Fruit fly (Drosophila melanogaster): ENCODE measurements around the gene CG16790.

CG16790 gene

dm6 chr3R:9577382-9578137 lies 7.5 kb upstream of the CG16790 start, which contains the start of the genes Kap-alpha3 and Son (continued):
- TF ChIP-seq CG3032 (tag; optimal IDR thresholded peaks at IDR 0.05) (peak; percentile 78), CG10631 (GFP tag; optimal IDR thresholded peaks at IDR 0.05) (peak; percentile 85), Eip75B (GFP tag; optimal IDR thresholded peaks at IDR 0.05) (peak; percentile 90), CG11902 (GFP tag; optimal IDR thresholded peaks at IDR 0.05) (peak; percentile 74), CG6163 (GFP tag; IDR thresholded peaks at IDR 0.05) (peak; percentile 85), dsx (GFP tag; optimal IDR thresholded peaks at IDR 0.05; ENCODE audit: poor library complexity, severe bottlenecking) (peak; percentile 65), Sox14 (GFP tag; optimal IDR thresholded peaks at IDR 0.05) (peak; percentile 88), dac (GFP tag; optimal IDR thresholded peaks at IDR 0.05) (peak; percentile 63), Met (GFP tag; optimal IDR thresholded peaks at IDR 0.05) (peak; percentile 89), CG7368 (GFP tag; optimal IDR thresholded peaks at IDR 0.05) (peak; percentile 81), CG6792 (GFP tag; optimal IDR thresholded peaks at IDR 0.05) (peak; percentile 79), fd85E (GFP tag; optimal IDR thresholded peaks at IDR 0.05) (peak; percentile 81), Gug (GFP tag; IDR thresholded peaks at IDR 0.05) (peak; percentile 57), OdsH (GFP tag; optimal IDR thresholded peaks at IDR 0.05) (peak; percentile 87), pdm3 (GFP tag; optimal IDR thresholded peaks at IDR 0.05) (peak; percentile 88), CG16779 (tag; optimal IDR thresholded peaks at IDR 0.05) (peak; percentile 78), Eip78C (GFP tag) (peak; percentile 94), CG11762 (GFP tag; optimal IDR thresholded peaks at IDR 0.05; ENCODE audit: insufficient read depth) (peak; percentile 70)

DNA sequence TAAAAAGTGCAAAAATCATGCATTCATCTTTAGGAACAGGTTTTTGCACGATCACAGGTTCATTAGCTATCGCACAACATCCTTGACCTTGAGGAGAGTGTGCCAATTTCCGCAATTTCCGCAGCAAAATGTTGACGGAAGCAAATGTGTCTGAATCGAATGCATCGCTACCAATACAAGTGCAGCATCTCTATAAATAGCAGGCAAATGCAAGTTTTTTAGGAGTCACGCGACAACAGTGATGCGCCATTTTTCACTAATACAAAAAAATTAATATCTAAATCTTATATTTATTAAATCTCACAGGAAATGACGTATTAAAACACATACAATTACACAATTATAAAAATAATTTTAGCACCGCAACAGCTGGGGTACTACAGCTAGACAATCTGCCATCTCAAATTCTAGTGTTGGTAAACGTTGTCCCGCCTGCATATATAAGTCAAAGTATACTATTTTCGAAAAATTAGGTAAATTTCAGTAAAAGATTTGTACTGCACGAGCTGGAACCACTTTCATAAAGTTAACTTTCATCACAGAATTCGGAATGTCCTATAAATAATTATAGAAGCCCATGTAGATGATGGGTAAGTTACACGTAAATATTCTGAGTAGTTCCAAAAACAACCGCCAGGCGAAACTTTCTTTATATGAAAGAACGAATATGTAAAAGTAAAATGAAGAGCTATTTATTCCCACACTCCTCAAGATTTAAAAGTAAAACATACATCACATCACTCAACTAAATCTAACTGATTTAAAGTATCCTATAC lies 4.0 kb upstream of the CG16790 start, which contains the start of gene CG9399:
CG9399 (minus strand) TSS at position 400 of the 776 bp plus-strand sequence.
- TF ChIP-seq OdsH (GFP tag; optimal IDR thresholded peaks at IDR 0.05) (peak; percentile 99), fd85E (GFP tag; optimal IDR thresholded peaks at IDR 0.05) (peak; percentile 81), CG6276 (GFP tag; optimal IDR thresholded peaks at IDR 0.05) (peak; percentile 96), svp (GFP tag) (peak; percentile 98), Sox102F (GFP tag; optimal IDR thresholded peaks at IDR 0.05) (peak; percentile 97), CG6163 (GFP tag; IDR thresholded peaks at IDR 0.05) (peak; percentile 99), acj6 (GFP tag; optimal IDR thresholded peaks at IDR 0.05) (peak; percentile 98), spab (GFP tag; optimal IDR thresholded peaks at IDR 0.05) (peak; percentile 91), CG11294 (GFP tag; IDR thresholded peaks at IDR 0.05) (peak; percentile 97), CG16779 (tag; optimal IDR thresholded peaks at IDR 0.05) (peak; percentile 88), CG4318 (GFP tag; optimal IDR thresholded peaks at IDR 0.05) (peak; percentile 97), esn (GFP tag; optimal IDR thresholded peaks at IDR 0.05) (peak; percentile 98), fd59A (GFP tag; optimal IDR thresholded peaks at IDR 0.05) (peak; percentile 92), CG10669 (GFP tag; optimal IDR thresholded peaks at IDR 0.05) (peak; percentile 95), eg (GFP tag; IDR thresholded peaks at IDR 0.05) (peak; percentile 99), Hr4 (GFP tag; optimal IDR thresholded peaks at IDR 0.05) (peak; percentile 98), CG11762 (GFP tag; optimal IDR thresholded peaks at IDR 0.05; ENCODE audit: insufficient read depth) (peak; percentile 97), CG8632 (GFP tag; optimal IDR thresholded peaks at IDR 0.05) (peak; percentile 97), Blimp-1 (GFP tag; optimal IDR thresholded peaks at IDR 0.05) (peak; percentile 81), topi (GFP tag; optimal IDR thresholded peaks at IDR 0.05) (peak; percentile 96), Met (GFP tag; optimal IDR thresholded peaks at IDR 0.05) (peak; percentile 96), vri (GFP tag; optimal IDR thresholded peaks at IDR 0.05) (peak; percentile 94), pdm3 (GFP tag; optimal IDR thresholded peaks at IDR 0.05) (peak; percentile 98), CG8319 (GFP tag; optimal IDR thresholded peaks at IDR 0.05) (peak; percentile 95), achi (GFP tag; optimal IDR thresholded peaks at IDR 0.05) (peak; percentile 97), CG6808 (GFP tag; optimal IDR thresholded peaks at IDR 0.05) (peak; percentile 91), Sox15 (GFP tag; optimal IDR thresholded peaks at IDR 0.05) (peak; percentile 97), CG6854 (GFP tag; optimal IDR thresholded peaks at IDR 0.05) (peak; percentile 87), CG32006 (GFP tag; optimal IDR thresholded peaks at IDR 0.05) (peak; percentile 98), cyc (GFP tag; optimal IDR thresholded peaks at IDR 0.05) (peak; percentile 96), Hr38 (GFP tag; optimal IDR thresholded peaks at IDR 0.05) (peak; percentile 72), Ets96B (tag; optimal IDR thresholded peaks at IDR 0.05) (peak; percentile 98), Eip75B (GFP tag; optimal IDR thresholded peaks at IDR 0.05) (peak; percentile 96), CG3032 (tag; optimal IDR thresholded peaks at IDR 0.05) (peak; percentile 97), Lpt (GFP tag; optimal IDR thresholded peaks at IDR 0.05) (peak; percentile 96), CG7368 (GFP tag; optimal IDR thresholded peaks at IDR 0.05) (peak; percentile 94), dac (GFP tag; optimal IDR thresholded peaks at IDR 0.05) (peak; percentile 98), CG10631 (GFP tag; optimal IDR thresholded peaks at IDR 0.05) (peak; percentile 99), CG15336 (GFP tag; IDR thresholded peaks at IDR 0.05) (peak; percentile 97)

Measured in whole organism, prepupa.